Worm (Caenorhabditis elegans) whole organism, L4/young adult: ENCODE data around the gene spig-5.

ENCODE experiments used
- W03F9.2 ChIP-seq: fragments of 150-350 bp; optimal IDR thresholded peaks from 2 replicates; lab custom pipeline; 2014; ENCODE audit warnings: missing biosample characterization, missing genetic modification characterization
- him-1 ChIP-seq: sonication (generic microtip); optimal IDR thresholded peaks from 2 replicates; lab custom pipeline; 2016; ENCODE audit warnings: missing genotype, missing genetic modification reagents, missing genetic modification characterization, missing compliant biosample characterization

DNA sequence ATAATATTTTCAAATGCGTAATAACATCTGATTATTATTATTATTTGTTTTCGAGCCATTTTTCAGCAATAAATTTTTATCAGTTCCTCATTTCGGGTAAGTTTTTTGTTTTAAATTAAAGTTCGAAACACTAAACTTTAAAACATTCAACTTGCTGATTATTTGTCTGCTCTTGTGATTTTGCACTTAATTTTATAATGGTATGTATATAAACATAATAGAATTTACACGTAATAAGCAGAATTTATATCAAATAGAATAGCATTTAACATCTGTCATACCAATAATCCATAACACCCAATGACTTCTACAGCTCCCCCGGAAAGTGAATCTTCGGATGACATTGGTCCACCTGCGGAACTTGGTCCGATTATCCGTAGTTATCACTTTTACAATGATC lies 24.9 kb downstream of the spig-5 start, which contains the start of gene srm-4:
- no peak for TF ChIP-seq him-1
- no peak for TF ChIP-seq W03F9.2 (tag; lab: Kevin White, UChicago)
